Worm (Caenorhabditis elegans) whole organism, young adult: ENCODE results near the gene gpa-9.

ENCODE experiments used
- B0261.1 ChIP-seq: sonication (generic microtip); optimal IDR thresholded peaks from 2 replicates; lab custom pipeline; 2016; ENCODE audit warnings: mild to moderate bottlenecking, missing genetic modification characterization, moderate library complexity, missing compliant biosample characterization
- B0336.3 ChIP-seq: fragments of 200-800 bp; sonication (Bioruptor generic); IDR thresholded peaks from 2 replicates; pipeline ENCODE4 v1.3.6; 2022; ENCODE audit warnings: missing genetic modification characterization, missing compliant biosample characterization
- C17E4.6 ChIP-seq: fragments of 200-800 bp; sonication (Bioruptor generic); IDR thresholded peaks from 2 replicates; pipeline ENCODE4 v1.3.6; 2022; ENCODE audit warnings: missing genetic modification reagents, missing genetic modification characterization, missing compliant biosample characterization
- F10E7.11 ChIP-seq: sonication (generic microtip); optimal IDR thresholded peaks from 2 replicates; lab custom pipeline; 2017; ENCODE audit warnings: mild to moderate bottlenecking, missing genetic modification characterization, moderate library complexity, missing compliant biosample characterization
- F22D6.2 ChIP-seq: sonication (generic microtip); optimal IDR thresholded peaks from 2 replicates; lab custom pipeline; 2016; ENCODE audit warnings: mild to moderate bottlenecking, missing genetic modification characterization, missing compliant biosample characterization
- F23B12.7 ChIP-seq: sonication (generic microtip); optimal IDR thresholded peaks from 2 replicates; lab custom pipeline; 2017; ENCODE audit warnings: missing genetic modification characterization, mild to moderate bottlenecking, missing compliant biosample characterization, antibody characterized with exemption, moderate library complexity; ENCODE audit not compliant: insufficient read depth
- K12H6.12 ChIP-seq: fragments of 200-800 bp; sonication (Bioruptor generic); optimal IDR thresholded peaks from 2 replicates; lab custom pipeline; 2018; ENCODE audit warnings: mild to moderate bottlenecking, missing genetic modification characterization, missing compliant biosample characterization
- T07F8.4 ChIP-seq: sonication (generic microtip); optimal IDR thresholded peaks from 2 replicates; lab custom pipeline; 2016; ENCODE audit warnings: mild to moderate bottlenecking, missing genetic modification characterization, moderate library complexity, missing compliant biosample characterization
- Y56A3A.18 ChIP-seq: fragments of 200-800 bp; sonication (Bioruptor generic); IDR thresholded peaks from 2 replicates; pipeline ENCODE4 v1.3.6; 2022; ENCODE audit warnings: missing genetic modification reagents, missing genetic modification characterization, missing compliant biosample characterization
- ZK185.1 ChIP-seq: sonication (generic microtip); optimal IDR thresholded peaks from 2 replicates; lab custom pipeline; 2016; ENCODE audit warnings: mild to moderate bottlenecking, missing genetic modification characterization, missing compliant biosample characterization; ENCODE audit not compliant: poor library complexity, severe bottlenecking
- ama-1 ChIP-seq, 3 experiments: fragments of 150-350 bp in 1 of 3; sonication (generic microtip) in 2 of 3; optimal IDR thresholded peaks; 2 replicates each; lab custom pipeline; 2014 to 2018; ENCODE audit warnings: missing biosample characterization in 2 of 3, missing genetic modification characterization in 2 of 3, missing genetic modification reagents in 2 of 3
- atf-7 ChIP-seq: sonication (generic microtip); optimal IDR thresholded peaks from 2 replicates; lab custom pipeline; 2017; ENCODE audit warnings: mild to moderate bottlenecking, missing genetic modification characterization, missing compliant biosample characterization
- ceh-27 ChIP-seq: fragments of 200-800 bp; sonication (Bioruptor generic); optimal IDR thresholded peaks from 2 replicates; lab custom pipeline; 2018; ENCODE audit warnings: mild to moderate bottlenecking, missing genetic modification characterization, moderate library complexity, missing compliant biosample characterization
- ceh-40 ChIP-seq: fragments of 200-800 bp; sonication (Bioruptor generic); IDR thresholded peaks from 2 replicates; pipeline ENCODE4 v1.3.6; 2022; ENCODE audit warnings: missing genetic modification characterization, missing compliant biosample characterization
- ceh-91 ChIP-seq: fragments of 200-800 bp; sonication (Bioruptor generic); IDR thresholded peaks from 2 replicates; pipeline ENCODE4 v1.3.6; 2022; ENCODE audit warnings: missing genetic modification reagents, missing genetic modification characterization, missing compliant biosample characterization
- egl-18 ChIP-seq: fragments of 200-800 bp; sonication (Bioruptor generic); IDR thresholded peaks from 2 replicates; pipeline ENCODE4 v1.3.6; 2022; ENCODE audit warnings: missing genetic modification reagents, missing genetic modification characterization, missing compliant biosample characterization
- ets-4 ChIP-seq: fragments of 200-800 bp; sonication (Bioruptor generic); optimal IDR thresholded peaks from 2 replicates; lab custom pipeline; 2018; ENCODE audit warnings: mild to moderate bottlenecking, missing genetic modification characterization, missing compliant biosample characterization
- him-1 ChIP-seq: sonication (generic microtip); optimal IDR thresholded peaks from 2 replicates; lab custom pipeline; 2016; ENCODE audit warnings: missing genotype, missing genetic modification reagents, missing genetic modification characterization, missing compliant biosample characterization
- hrde-1 ChIP-seq: sonication (generic microtip); optimal IDR thresholded peaks from 2 replicates; lab custom pipeline; 2016; ENCODE audit warnings: missing genetic modification characterization, mild to moderate bottlenecking, missing compliant biosample characterization, moderate library complexity, missing genotype, missing genetic modification reagents, borderline replicate concordance
- let-607 ChIP-seq, 2 experiments: fragments of 200-800 bp in 1 of 2; sonication (Bioruptor generic) in 1 of 2; sonication (generic microtip) in 1 of 2; optimal IDR thresholded peaks; 2 replicates each; lab custom pipeline; 2016 to 2018; ENCODE audit warnings: mild to moderate bottlenecking in 2 of 2, missing compliant biosample characterization in 2 of 2, missing genetic modification characterization in 2 of 2, moderate library complexity in 2 of 2, missing genotype in 1 of 2
- lin-26 ChIP-seq: fragments of 200-800 bp; sonication (Bioruptor generic); IDR thresholded peaks from 2 replicates; pipeline ENCODE4 v1.3.6; 2022; ENCODE audit warnings: missing genetic modification reagents, missing genetic modification characterization, missing compliant biosample characterization
- lir-1 ChIP-seq: fragments of 200-800 bp; sonication (Bioruptor generic); conservative IDR thresholded peaks from 2 replicates; pipeline ENCODE4 v1.3.6; 2022; ENCODE audit warnings: missing genetic modification reagents, missing genetic modification characterization, missing compliant biosample characterization
- madf-3 ChIP-seq: fragments of 200-800 bp; sonication (Bioruptor generic); IDR thresholded peaks from 2 replicates; pipeline ENCODE4 v1.3.6; 2022; ENCODE audit warnings: missing genetic modification reagents, missing genetic modification characterization, missing compliant biosample characterization
- mcd-1 ChIP-seq: fragments of 200-800 bp; sonication (Bioruptor generic); IDR thresholded peaks from 2 replicates; pipeline ENCODE4 v1.3.6; 2022; ENCODE audit warnings: missing genetic modification reagents, missing genetic modification characterization, missing compliant biosample characterization
- mes-4 ChIP-seq: sonication (generic microtip); optimal IDR thresholded peaks from 2 replicates; lab custom pipeline; 2016; ENCODE audit warnings: missing genotype, missing genetic modification characterization, missing compliant biosample characterization
- mxl-1 ChIP-seq: sonication (generic microtip); optimal IDR thresholded peaks from 2 replicates; lab custom pipeline; 2016; ENCODE audit warnings: missing genetic modification characterization, missing compliant biosample characterization
- nhr-120 ChIP-seq: fragments of 200-800 bp; sonication (Bioruptor generic); IDR thresholded peaks from 2 replicates; pipeline ENCODE4 v1.3.6; 2022; ENCODE audit warnings: missing genetic modification characterization, missing compliant biosample characterization
- nhr-179 ChIP-seq: sonication (generic microtip); optimal IDR thresholded peaks from 2 replicates; lab custom pipeline; 2016; ENCODE audit warnings: mild to moderate bottlenecking, missing genetic modification characterization, missing compliant biosample characterization
- pha-4 ChIP-seq: fragments of 150-350 bp; sonication (generic microtip); optimal IDR thresholded peaks from 2 replicates; lab custom pipeline; 2014; ENCODE audit warnings: missing biosample characterization, missing genetic modification reagents, missing genetic modification characterization
- rec-8 ChIP-seq, 2 experiments: sonication (generic microtip); optimal IDR thresholded peaks; 2 replicates each; lab custom pipeline; 2016; ENCODE audit warnings: mild to moderate bottlenecking in 2 of 2, missing genetic modification characterization in 2 of 2, missing genetic modification reagents in 2 of 2, missing genotype in 2 of 2, missing biosample characterization in 1 of 2, missing compliant biosample characterization in 1 of 2, moderate library complexity in 1 of 2
- repo-1 ChIP-seq: sonication (generic microtip); optimal IDR thresholded peaks from 2 replicates; lab custom pipeline; 2017; ENCODE audit warnings: mild to moderate bottlenecking, missing genetic modification characterization, missing compliant biosample characterization
- rpc-1 ChIP-seq, 2 experiments: fragments of 150-350 bp in 1 of 2; sonication (generic microtip) in 1 of 2; optimal IDR thresholded peaks; 2 replicates each; lab custom pipeline; 2014 to 2018; ENCODE audit warnings: missing biosample characterization in 1 of 2, missing genetic modification characterization in 1 of 2, missing genetic modification reagents in 1 of 2, missing genotype in 1 of 2
- snpc-1.3 ChIP-seq: sonication (generic microtip); optimal IDR thresholded peaks from 2 replicates; lab custom pipeline; 2017; ENCODE audit warnings: missing genetic modification characterization, mild to moderate bottlenecking, missing compliant biosample characterization, antibody characterized with exemption, moderate library complexity, missing genotype, missing genetic modification reagents; ENCODE audit not compliant: insufficient read depth
- snpc-4 ChIP-seq, 5 experiments: fragments of 150-350 bp in 1 of 5; sonication (generic microtip) in 4 of 5; optimal IDR thresholded peaks; 2 replicates each; lab custom pipeline; 2014 to 2018; ENCODE audit warnings: missing genetic modification characterization in 5 of 5, missing biosample characterization in 3 of 5, antibody characterized with exemption in 2 of 5, mild to moderate bottlenecking in 2 of 5, missing compliant biosample characterization in 2 of 5, missing genotype in 2 of 5, moderate library complexity in 2 of 5, missing genetic modification reagents in 1 of 5
- sptf-2 ChIP-seq: fragments of 200-800 bp; sonication (Bioruptor generic); optimal IDR thresholded peaks from 2 replicates; lab custom pipeline; 2018; ENCODE audit warnings: mild to moderate bottlenecking, missing genetic modification characterization, missing compliant biosample characterization
- tbp1 ChIP-seq: fragments of 200-800 bp; sonication (Bioruptor generic); optimal IDR thresholded peaks from 2 replicates; lab custom pipeline; 2018; ENCODE audit warnings: mild to moderate bottlenecking, missing genetic modification characterization, missing compliant biosample characterization
- tbx-9 ChIP-seq: sonication (generic microtip); optimal IDR thresholded peaks from 2 replicates; lab custom pipeline; 2016; ENCODE audit warnings: borderline replicate concordance, missing genetic modification characterization, inconsistent platforms, missing compliant biosample characterization
- ztf-18 ChIP-seq: sonication (generic microtip); optimal IDR thresholded peaks from 2 replicates; lab custom pipeline; 2016; ENCODE audit warnings: missing genotype, mild to moderate bottlenecking, missing genetic modification characterization, missing compliant biosample characterization
- ztf-26 ChIP-seq: sonication (generic microtip); optimal IDR thresholded peaks from 2 replicates; lab custom pipeline; 2017; ENCODE audit warnings: missing genetic modification characterization, missing compliant biosample characterization

Gene gpa-9

DNA sequence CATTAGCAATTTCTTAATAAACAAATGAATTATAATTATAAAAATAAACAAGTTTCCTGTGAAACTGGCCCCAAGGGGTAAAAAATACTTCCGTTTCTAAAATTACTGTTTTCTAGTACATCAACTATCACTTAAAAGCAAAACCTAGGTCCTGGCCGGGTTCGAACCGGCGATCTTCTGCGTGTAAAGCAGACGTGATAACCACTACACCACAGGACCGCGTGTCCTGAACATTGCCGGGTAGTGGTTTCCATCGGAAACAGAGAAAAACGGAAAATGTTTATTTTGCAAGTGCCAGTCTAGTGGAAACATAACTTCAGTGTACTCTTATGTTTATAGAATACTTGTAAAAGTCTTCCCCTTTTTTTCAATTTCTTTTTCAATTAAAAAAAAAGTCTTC is 34.1 kb upstream of the gpa-9 start:
- peak; percentile 57 for TF ChIP-seq rpc-1 (optimal IDR thresholded peaks at IDR 0.05; lab: Kevin White, UChicago)
- peak; percentile 81 for TF ChIP-seq rpc-1 (tag; optimal IDR thresholded peaks at IDR 0.05; lab: Kevin White, UChicago)
- peak; percentile 40 for TF ChIP-seq snpc-1.3 (tag; lab: Kevin White, UChicago)
- TF ChIP-seq F23B12.7 (tag; lab: Kevin White, UChicago) = peak; percentile 51
- TF ChIP-seq lin-26 (GFP tag; lab: Robert Waterston, UW) = no peak; the same call in 1 of the 2 replicates
- TF ChIP-seq hrde-1 = no peak
- no peak for TF ChIP-seq B0336.3 (GFP tag; lab: Robert Waterston, UW)
- TF ChIP-seq ceh-91 (GFP tag; lab: Robert Waterston, UW) = no peak
- peak; percentile 66 for TF ChIP-seq B0261.1 (tag; lab: Kevin White, UChicago)
- TF ChIP-seq mxl-1 (tag; lab: Kevin White, UChicago) = peak; percentile 29
- TF ChIP-seq K12H6.12 (tag; lab: Kevin White, UChicago) = no peak
- TF ChIP-seq repo-1 (tag; lab: Kevin White, UChicago) = no peak
- TF ChIP-seq ama-1 (optimal IDR thresholded peaks at IDR 0.05; lab: Kevin White, UChicago) = no peak
- no peak for TF ChIP-seq ama-1 (GFP tag; optimal IDR thresholded peaks at IDR 0.05; lab: Kevin White, UChicago)
- peak; percentile 50 for TF ChIP-seq ztf-18 (tag; lab: Kevin White, UChicago)
- TF ChIP-seq ets-4 (GFP tag; lab: Kevin White, UChicago) = no peak
- no peak for TF ChIP-seq F10E7.11 (tag; lab: Kevin White, UChicago)
- no peak for TF ChIP-seq tbx-9 (tag; lab: Kevin White, UChicago)
- TF ChIP-seq nhr-179 (tag; lab: Kevin White, UChicago) = peak; percentile 21
- 0 out of 2 replicates have a peak, but pooled peaks have one; percentile 32 for TF ChIP-seq ceh-40
- TF ChIP-seq F22D6.2 (tag; lab: Kevin White, UChicago) = no peak
- TF ChIP-seq ceh-27 (GFP tag; lab: Kevin White, UChicago) = peak; percentile 1
- no peak for TF ChIP-seq lir-1 (GFP tag; lab: Robert Waterston, UW)
- no peak for TF ChIP-seq let-607 (tag; optimal IDR thresholded peaks at IDR 0.05; lab: Kevin White, UChicago)
- peak; percentile 18 for TF ChIP-seq ZK185.1 (tag; lab: Kevin White, UChicago)
- TF ChIP-seq T07F8.4 = no peak
- no peak for TF ChIP-seq nhr-120 (GFP tag; lab: Robert Waterston, UW)
- TF ChIP-seq mcd-1 (GFP tag; lab: Robert Waterston, UW) = no peak
- TF ChIP-seq atf-7 = no peak
- no peak for TF ChIP-seq pha-4
- TF ChIP-seq tbp1 (GFP tag; lab: Kevin White, UChicago) = peak; percentile 88
- TF ChIP-seq him-1 (tag; lab: Kevin White, UChicago) = no peak
- no peak for TF ChIP-seq snpc-4 (GFP tag; optimal IDR thresholded peaks at IDR 0.05; lab: Kevin White, UChicago)
- peak in 1 of 4 experiments; percentile 19 for TF ChIP-seq snpc-4 (tag; optimal IDR thresholded peaks at IDR 0.05; lab: Kevin White, UChicago)
- TF ChIP-seq Y56A3A.18 (GFP tag; lab: Robert Waterston, UW) = no peak
- TF ChIP-seq sptf-2 (GFP tag; lab: Kevin White, UChicago) = no peak
- TF ChIP-seq ztf-26 (tag; lab: Kevin White, UChicago) = no peak
- TF ChIP-seq, all 124 proteins: peak for 12

- no peak for TF ChIP-seq mes-4 (tag; lab: Kevin White, UChicago)
- TF ChIP-seq nhr-179 (tag; lab: Kevin White, UChicago) = no peak
- no peak for TF ChIP-seq rec-8 (tag; optimal IDR thresholded peaks at IDR 0.05; lab: Kevin White, UChicago)
- no peak for TF ChIP-seq madf-3 (GFP tag; lab: Robert Waterston, UW)
- TF ChIP-seq egl-18 (GFP tag; lab: Robert Waterston, UW) = no peak
- no peak for TF ChIP-seq C17E4.6
Measured at ce11 chrV:12679807-12680206, 30.7 kb upstream of the gpa-9 start, which contains the start of gene frpr-15. Gene frpr-15, plus strand, starts transcription at chrV:12680107.
